Fruit fly (Drosophila melanogaster) whole organism, embryonic: ENCODE data around the gene uncNacbeta.

Source experiments
- ATbp ChIP-seq: fragments of 200-800 bp; sonication (Bioruptor generic); optimal IDR thresholded peaks from 2 replicates; lab custom pipeline; 2017; ENCODE audit warnings: missing biosample characterization, mild to moderate bottlenecking, missing genetic modification characterization, missing genetic modification reagents
- Ada2b ChIP-seq: fragments of 200-800 bp; sonication (Bioruptor generic); IDR thresholded peaks from 2 replicates; pipeline ENCODE4 v1.3.6; 2022; ENCODE audit warnings: missing biosample characterization, missing genetic modification characterization
- B-H1 ChIP-seq: fragments of 200-800 bp; sonication (Bioruptor generic); IDR thresholded peaks from 3 replicates; pipeline ENCODE4 v1.3.6; 2022; ENCODE audit warnings: missing biosample characterization, missing genetic modification characterization
- CG10267 ChIP-seq: fragments of 200-800 bp; sonication (Bioruptor generic); optimal IDR thresholded peaks from 2 replicates; lab custom pipeline; 2018; ENCODE audit warnings: missing biosample characterization, mild to moderate bottlenecking, missing genetic modification characterization, moderate library complexity
- CG10321 ChIP-seq: fragments of 200-800 bp; sonication (Bioruptor generic); IDR thresholded peaks from 2 replicates; pipeline ENCODE4 v1.3.6; 2022; ENCODE audit warnings: missing biosample characterization, missing genetic modification characterization
- CG11504 ChIP-seq: fragments of 200-800 bp; sonication (Bioruptor generic); optimal IDR thresholded peaks from 3 replicates; lab custom pipeline; 2019; ENCODE audit warnings: missing biosample characterization, mild to moderate bottlenecking, missing genetic modification characterization, moderate library complexity
- CG12104 ChIP-seq: fragments of 200-800 bp; sonication (Bioruptor generic); optimal IDR thresholded peaks from 3 replicates; lab custom pipeline; 2016; ENCODE audit warnings: missing biosample characterization, missing genetic modification characterization
- CG12391 ChIP-seq: fragments of 200-800 bp; sonication (Bioruptor generic); optimal IDR thresholded peaks from 3 replicates; lab custom pipeline; 2018; ENCODE audit warnings: missing biosample characterization, mild to moderate bottlenecking, missing genetic modification characterization, moderate library complexity
- CG12659 ChIP-seq: fragments of 200-800 bp; sonication (Bioruptor generic); optimal IDR thresholded peaks from 3 replicates; lab custom pipeline; 2017; ENCODE audit warnings: mild to moderate bottlenecking, missing biosample characterization, missing genetic modification reagents, missing genetic modification characterization
- CG15696 ChIP-seq: fragments of 200-800 bp; sonication (Bioruptor generic); optimal IDR thresholded peaks from 2 replicates; lab custom pipeline; 2019; ENCODE audit warnings: missing biosample characterization, mild to moderate bottlenecking, missing genetic modification characterization, moderate library complexity
- CG1832 ChIP-seq: fragments of 200-800 bp; sonication (Bioruptor generic); optimal IDR thresholded peaks from 2 replicates; lab custom pipeline; 2017; ENCODE audit warnings: missing biosample characterization, mild to moderate bottlenecking, missing genetic modification characterization, inconsistent platforms
- CG2116 ChIP-seq: fragments of 200-800 bp; sonication (Bioruptor generic); optimal IDR thresholded peaks from 3 replicates; lab custom pipeline; 2018; ENCODE audit warnings: missing biosample characterization, mild to moderate bottlenecking, missing genetic modification characterization
- CG2202 ChIP-seq: fragments of 200-800 bp; sonication (Bioruptor generic); optimal IDR thresholded peaks from 2 replicates; lab custom pipeline; 2018; ENCODE audit warnings: missing biosample characterization, mild to moderate bottlenecking, missing genetic modification characterization
- CG2678 ChIP-seq: fragments of 200-800 bp; sonication (Bioruptor generic); optimal IDR thresholded peaks from 3 replicates; lab custom pipeline; 2019; ENCODE audit warnings: missing biosample characterization, mild to moderate bottlenecking, missing genetic modification characterization, moderate library complexity
- CG42726 ChIP-seq: fragments of 200-800 bp; sonication (Bioruptor generic); IDR thresholded peaks from 2 replicates; pipeline ENCODE4 v1.3.6; 2022; ENCODE audit warnings: missing biosample characterization, missing genetic modification characterization; ENCODE audit not compliant: partially characterized antibody
- CG4282 ChIP-seq: fragments of 200-800 bp; sonication (Bioruptor generic); optimal IDR thresholded peaks from 2 replicates; lab custom pipeline; 2016; ENCODE audit warnings: missing biosample characterization, missing genetic modification characterization
- CG4360 ChIP-seq: fragments of 200-800 bp; sonication (Bioruptor generic); IDR thresholded peaks from 2 replicates; pipeline ENCODE4 v1.3.6; 2022; ENCODE audit warnings: missing biosample characterization, missing genetic modification characterization
- CG6175 ChIP-seq: fragments of 200-800 bp; sonication (Bioruptor generic); IDR thresholded peaks from 3 replicates; pipeline ENCODE4 v1.3.6; 2022; ENCODE audit warnings: missing biosample characterization, missing genetic modification characterization
- CG8359 ChIP-seq: fragments of 200-800 bp; sonication (Bioruptor generic); optimal IDR thresholded peaks from 2 replicates; lab custom pipeline; 2017; ENCODE audit warnings: missing biosample characterization, mild to moderate bottlenecking, missing genetic modification characterization, borderline replicate concordance
- CG9215 ChIP-seq: fragments of 200-800 bp; sonication (Bioruptor generic); IDR thresholded peaks from 2 replicates; pipeline ENCODE4 v1.3.6; 2022; ENCODE audit warnings: missing biosample characterization, missing genetic modification characterization
- Chrac-16 ChIP-seq: fragments of 200-800 bp; sonication (Bioruptor generic); optimal IDR thresholded peaks from 3 replicates; lab custom pipeline; 2016; ENCODE audit warnings: missing biosample characterization, missing genetic modification characterization
- Dad ChIP-seq: fragments of 200-800 bp; sonication (Bioruptor generic); optimal IDR thresholded peaks from 3 replicates; lab custom pipeline; 2016; ENCODE audit warnings: missing biosample characterization, missing genetic modification characterization
- Drgx ChIP-seq: fragments of 200-800 bp; sonication (Bioruptor generic); IDR thresholded peaks from 2 replicates; pipeline ENCODE4 v1.3.6; 2022; ENCODE audit warnings: missing biosample characterization, missing genetic modification characterization
- E2f1 ChIP-seq: fragments of 200-800 bp; sonication (Bioruptor generic); IDR thresholded peaks from 2 replicates; pipeline ENCODE4 v1.3.6; 2022; ENCODE audit warnings: missing biosample characterization, missing genetic modification characterization
- Elba2 ChIP-seq: fragments of 200-800 bp; sonication (Bioruptor generic); optimal IDR thresholded peaks from 3 replicates; lab custom pipeline; 2016; ENCODE audit warnings: missing biosample characterization, missing genetic modification characterization
- GATAe ChIP-seq: fragments of 200-800 bp; sonication (Bioruptor generic); conservative IDR thresholded peaks from 2 replicates; pipeline ENCODE4 v1.3.6; 2022; ENCODE audit warnings: missing biosample characterization, missing genetic modification characterization
- HLH3B ChIP-seq: fragments of 200-800 bp; sonication (Bioruptor generic); IDR thresholded peaks from 2 replicates; pipeline ENCODE4 v1.3.6; 2022; ENCODE audit warnings: missing biosample characterization, missing genetic modification characterization
- HLHmδ ChIP-seq: fragments of 200-800 bp; sonication (Bioruptor generic); optimal IDR thresholded peaks from 2 replicates; lab custom pipeline; 2018; ENCODE audit warnings: missing biosample characterization, mild to moderate bottlenecking, missing genetic modification characterization, moderate library complexity
- HmgD ChIP-seq: fragments of 200-800 bp; sonication (Bioruptor generic); optimal IDR thresholded peaks from 3 replicates; lab custom pipeline; 2016; ENCODE audit warnings: missing biosample characterization, missing genetic modification characterization
- Max ChIP-seq: fragments of 200-800 bp; sonication (Bioruptor generic); optimal IDR thresholded peaks from 2 replicates; lab custom pipeline; 2016; ENCODE audit warnings: missing biosample characterization, mild to moderate bottlenecking, missing genetic modification characterization
- ase ChIP-seq: fragments of 200-800 bp; sonication (Bioruptor generic); IDR thresholded peaks from 3 replicates; pipeline ENCODE4 v1.3.6; 2022; ENCODE audit warnings: missing biosample characterization, missing genetic modification characterization
- caup ChIP-seq: fragments of 200-800 bp; sonication (Bioruptor generic); optimal IDR thresholded peaks from 3 replicates; lab custom pipeline; 2017; ENCODE audit warnings: missing biosample characterization, mild to moderate bottlenecking, missing genetic modification characterization, moderate library complexity; ENCODE audit not compliant: severe bottlenecking
- chm ChIP-seq: fragments of 200-800 bp; sonication (Bioruptor generic); IDR thresholded peaks from 2 replicates; pipeline ENCODE4 v1.3.6; 2022; ENCODE audit warnings: missing biosample characterization, missing genetic modification characterization
- ci ChIP-seq: fragments of 200-800 bp; sonication (Bioruptor generic); IDR thresholded peaks from 3 replicates; pipeline ENCODE4 v1.3.6; 2022; ENCODE audit warnings: missing biosample characterization, missing genetic modification characterization
- croc ChIP-seq: fragments of 200-800 bp; sonication (Bioruptor generic); conservative IDR thresholded peaks from 3 replicates; pipeline ENCODE4 v1.3.6; 2022; ENCODE audit warnings: missing biosample characterization, missing genetic modification characterization
- cwo ChIP-seq: fragments of 200-800 bp; sonication (Bioruptor generic); optimal IDR thresholded peaks from 3 replicates; lab custom pipeline; 2017; ENCODE audit warnings: missing biosample characterization, missing genetic modification characterization, mild to moderate bottlenecking, moderate library complexity, missing genetic modification reagents
- gcm ChIP-seq: fragments of 200-800 bp; sonication (Bioruptor generic); optimal IDR thresholded peaks from 2 replicates; lab custom pipeline; 2019; ENCODE audit warnings: missing biosample characterization, mild to moderate bottlenecking, missing genetic modification characterization, moderate library complexity
- hbn ChIP-seq: fragments of 200-800 bp; sonication (Bioruptor generic); IDR thresholded peaks from 2 replicates; pipeline ENCODE4 v1.3.6; 2022; ENCODE audit warnings: missing biosample characterization, missing genetic modification characterization; ENCODE audit not compliant: partially characterized antibody
- nerfin-2 ChIP-seq: fragments of 200-800 bp; sonication (Bioruptor generic); IDR thresholded peaks from 2 replicates; pipeline ENCODE4 v1.3.6; 2022; ENCODE audit warnings: missing biosample characterization, missing genetic modification characterization; ENCODE audit not compliant: partially characterized antibody
- org-1 ChIP-seq: fragments of 200-800 bp; sonication (Bioruptor generic); optimal IDR thresholded peaks from 2 replicates; lab custom pipeline; 2017; ENCODE audit warnings: missing biosample characterization, missing genetic modification characterization
- pan ChIP-seq, 4 experiments: fragments of >200 bp in 3 of 4; fragments of 200-800 bp in 1 of 4; sonication (Bioruptor generic) in 1 of 4; optimal IDR thresholded peaks in 3 of 4; IDR thresholded peaks in 1 of 4; 2 replicates each; pipeline versions ENCODE4 v1.3.6 to Lab custom; 2017 to 2022; ENCODE audit warnings: missing biosample characterization in 2 of 4, missing genetic modification characterization in 2 of 4, mixed read lengths in 1 of 4
- pb ChIP-seq: fragments of 200-800 bp; sonication (Bioruptor generic); optimal IDR thresholded peaks from 3 replicates; lab custom pipeline; 2016; ENCODE audit warnings: missing biosample characterization, missing genetic modification characterization
- salm ChIP-seq: fragments of 200-800 bp; sonication (Bioruptor generic); optimal IDR thresholded peaks from 2 replicates; lab custom pipeline; 2018; ENCODE audit warnings: missing biosample characterization, mild to moderate bottlenecking, missing genetic modification characterization
- slbo ChIP-seq: fragments of 200-800 bp; sonication (Bioruptor generic); IDR thresholded peaks from 2 replicates; pipeline ENCODE4 v1.3.6; 2022; ENCODE audit warnings: missing biosample characterization, missing genetic modification characterization
- slou ChIP-seq: fragments of 200-800 bp; sonication (Bioruptor generic); optimal IDR thresholded peaks from 3 replicates; lab custom pipeline; 2016; ENCODE audit warnings: missing biosample characterization, missing genetic modification characterization
- tio ChIP-seq: fragments of 200-800 bp; sonication (Bioruptor generic); optimal IDR thresholded peaks from 2 replicates; lab custom pipeline; 2017; ENCODE audit warnings: missing biosample characterization, missing genetic modification characterization, inconsistent platforms
- twi ChIP-seq: fragments of 200-800 bp; optimal IDR thresholded peaks from 2 replicates; lab custom pipeline; 2019; ENCODE audit warnings: missing biosample characterization, mild to moderate bottlenecking, missing genetic modification characterization, moderate library complexity
- tx ChIP-seq: fragments of 200-800 bp; sonication (Bioruptor generic); optimal IDR thresholded peaks from 2 replicates; lab custom pipeline; 2016; ENCODE audit warnings: missing biosample characterization, missing genetic modification characterization
- unc-4 ChIP-seq: fragments of 200-800 bp; sonication (Bioruptor generic); IDR thresholded peaks from 2 replicates; pipeline ENCODE4 v1.3.6; 2022; ENCODE audit warnings: missing biosample characterization, missing genetic modification characterization; ENCODE audit not compliant: partially characterized antibody

uncNacbeta gene

DNA sequence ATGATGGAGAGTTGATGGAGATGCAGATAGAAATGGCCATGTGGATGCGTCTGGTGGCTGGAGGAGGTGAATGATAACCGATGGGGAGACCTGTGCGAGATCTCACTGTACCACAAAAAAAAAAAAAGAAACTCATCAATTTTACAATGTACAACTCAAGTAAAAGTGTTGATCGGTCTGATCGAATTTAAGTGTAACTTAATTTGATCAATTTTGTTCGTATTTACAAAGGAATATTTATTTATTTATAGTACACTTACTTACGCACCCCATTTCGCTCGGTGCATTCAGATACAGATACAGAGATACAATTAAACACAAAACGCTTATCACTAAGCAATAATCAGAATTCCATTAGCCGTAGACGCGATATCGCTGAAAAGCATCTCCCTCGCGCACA is 40.9 kb downstream of the uncNacbeta start (continued):
- no peak for TF ChIP-seq salm (tag; lab: Kevin White, UChicago)
- TF ChIP-seq nerfin-2 = no peak
- TF ChIP-seq pb (GFP tag; lab: Kevin White, UChicago) = no peak
- TF ChIP-seq tio (GFP tag; lab: Kevin White, UChicago) = peak; percentile 35
- no peak for TF ChIP-seq CG1832
- TF ChIP-seq E2f1 = peak; percentile 52; the same call in 1 of the 2 replicates
- TF ChIP-seq Drgx (GFP tag; lab: Robert Waterston, UW) = peak; percentile 34; the same call in 1 of the 2 replicates
- TF ChIP-seq CG42726 (GFP tag; lab: Robert Waterston, UW) = no peak
- TF ChIP-seq ase (GFP tag; lab: Robert Waterston, UW) = peak; percentile 60; the same call in 2 of the 3 replicates
- TF ChIP-seq CG10267 (tag; lab: Kevin White, UChicago) = peak; percentile 55
- peak; percentile 19 for TF ChIP-seq slou
- no peak for TF ChIP-seq CG4282 (GFP tag; lab: Kevin White, UChicago)
- peak; percentile 50; the same call in 2 of the 3 replicates for TF ChIP-seq B-H1 (GFP tag; lab: Robert Waterston, UW)
- TF ChIP-seq CG8359 = peak; percentile 45
- peak; percentile 2 for TF ChIP-seq CG2116 (GFP tag; lab: Kevin White, UChicago)
- no peak for TF ChIP-seq HmgD (GFP tag; lab: Kevin White, UChicago)
- TF ChIP-seq CG6175 (GFP tag; lab: Robert Waterston, UW) = no peak
- TF ChIP-seq CG15696 (tag; lab: Kevin White, UChicago) = peak; percentile 47
- TF ChIP-seq CG4360 (GFP tag; lab: Robert Waterston, UW) = no peak; the same call in none of the 2 replicates
- no peak for TF ChIP-seq twi (tag; lab: Kevin White, UChicago)
- TF ChIP-seq ATbp (GFP tag; lab: Kevin White, UChicago) = peak; percentile 25
- TF ChIP-seq slbo (GFP tag; lab: Robert Waterston, UW) = peak; percentile 37; the same call in 1 of the 2 replicates
- TF ChIP-seq CG2678 (tag; lab: Kevin White, UChicago) = peak; percentile 58
- peak; percentile 14 for TF ChIP-seq CG12104 (GFP tag; lab: Kevin White, UChicago)
- no peak for TF ChIP-seq Dad
- TF ChIP-seq org-1 (GFP tag; lab: Kevin White, UChicago) = peak; percentile 22
- TF ChIP-seq unc-4 (GFP tag; lab: Robert Waterston, UW) = no peak
- TF ChIP-seq caup (GFP tag; lab: Kevin White, UChicago) = peak; percentile 5
- TF ChIP-seq gcm (GFP tag; lab: Kevin White, UChicago) = peak; percentile 33
- TF ChIP-seq Elba2 (GFP tag; lab: Kevin White, UChicago) = no peak
- no peak for TF ChIP-seq cwo (GFP tag; lab: Kevin White, UChicago)
- TF ChIP-seq HLH3B (GFP tag; lab: Robert Waterston, UW) = peak; percentile 48; the same call in 1 of the 2 replicates
- TF ChIP-seq Ada2b = no peak
- peak; percentile 59; the same call in 2 of the 3 replicates for TF ChIP-seq ci (GFP tag; lab: Robert Waterston, UW)
- no peak for TF ChIP-seq HLHmδ (GFP tag; lab: Kevin White, UChicago)
- no peak for TF ChIP-seq tx
- TF ChIP-seq CG12391 = peak; percentile 58
- TF ChIP-seq hbn (GFP tag; lab: Robert Waterston, UW) = no peak
- peak; percentile 52 for TF ChIP-seq Chrac-16 (GFP tag; lab: Kevin White, UChicago)
- TF ChIP-seq pan (optimal IDR thresholded peaks at IDR 0.05; lab: Kevin White, UChicago) = no peak
- peak in 1 of 2 experiments; percentile 72 for TF ChIP-seq pan (GFP tag; optimal IDR thresholded peaks at IDR 0.05 in 1 of 2, IDR thresholded peaks at IDR 0.05 in 1 of 2)
- 0 out of 2 replicates have a peak, but pooled peaks have one; percentile 31 for TF ChIP-seq CG9215 (GFP tag; lab: Robert Waterston, UW)
- peak; percentile 63 for TF ChIP-seq CG11504
- TF ChIP-seq chm (GFP tag; lab: Robert Waterston, UW) = peak; percentile 72
- peak; percentile 18 for TF ChIP-seq CG2202
- TF ChIP-seq GATAe (GFP tag; lab: Robert Waterston, UW) = peak; percentile 40; the same call in 1 of the 2 replicates
- TF ChIP-seq CG10321 = no peak
- peak; percentile 28 for TF ChIP-seq CG12659 (GFP tag; lab: Kevin White, UChicago)
- peak; percentile 62; the same call in 2 of the 3 replicates for TF ChIP-seq croc
- TF ChIP-seq Max (GFP tag; lab: Kevin White, UChicago) = peak; percentile 24
